Fruit fly (Drosophila melanogaster) whole organism, adult: ENCODE results near the gene CG14238.

Experiments
- CG14711 ChIP-seq: fragments of 200-800 bp; sonication (Bioruptor generic); optimal IDR thresholded peaks from 2 replicates; lab custom pipeline; 2018; ENCODE audit warnings: missing biosample characterization, mild to moderate bottlenecking, missing genetic modification characterization, moderate library complexity
- CG1620 ChIP-seq: fragments of 200-800 bp; sonication (Bioruptor generic); optimal IDR thresholded peaks from 2 replicates; lab custom pipeline; 2016; ENCODE audit warnings: missing biosample characterization, missing genetic modification characterization
- CG5204 ChIP-seq: fragments of 200-800 bp; sonication (Bioruptor generic); optimal IDR thresholded peaks from 2 replicates; lab custom pipeline; 2016; ENCODE audit warnings: missing biosample characterization, missing genetic modification characterization
- CG7045 ChIP-seq: fragments of 200-800 bp; sonication (Bioruptor generic); optimal IDR thresholded peaks from 2 replicates; lab custom pipeline; 2017; ENCODE audit warnings: missing biosample characterization, mild to moderate bottlenecking, missing genetic modification characterization
- kay ChIP-seq: fragments of 200-800 bp; sonication (Bioruptor generic); peaks from one replicate; lab custom pipeline; 2016; ENCODE audit warnings: missing biosample characterization, missing genetic modification characterization, borderline replicate concordance
- toe ChIP-seq: fragments of 200-800 bp; sonication (Bioruptor generic); optimal IDR thresholded peaks from 2 replicates; lab custom pipeline; 2016; ENCODE audit warnings: missing biosample characterization, missing genetic modification characterization

DNA sequence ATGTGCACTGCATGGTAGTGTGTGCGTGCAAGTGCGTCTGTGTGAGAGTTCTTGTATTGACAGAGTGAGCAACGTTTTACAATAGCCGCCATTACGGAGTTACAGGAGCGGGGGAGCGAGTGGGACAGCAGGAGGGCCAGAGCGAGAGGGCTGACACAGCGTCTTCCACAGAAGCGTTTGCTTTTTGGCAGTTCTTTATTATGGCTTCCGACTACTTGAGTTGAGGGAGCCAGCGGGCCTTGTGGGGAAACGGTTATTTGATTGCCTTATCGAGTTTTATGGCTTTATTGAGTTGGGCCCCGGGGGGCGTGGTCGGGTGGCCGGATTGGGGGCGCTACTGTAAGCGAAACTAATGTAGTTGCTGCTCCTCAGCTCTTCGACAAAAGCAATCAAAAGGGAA lies 45.3 kb downstream of the CG14238 start:
- TF ChIP-seq CG14711 (tag; lab: Kevin White, UChicago): no peak
- no peak for TF ChIP-seq CG1620 (GFP tag; lab: Kevin White, UChicago)
- no peak for TF ChIP-seq kay
- no peak for TF ChIP-seq CG7045 (GFP tag; lab: Kevin White, UChicago)
- no peak for TF ChIP-seq toe (GFP tag; lab: Kevin White, UChicago)
- no peak for TF ChIP-seq CG5204 (GFP tag; lab: Kevin White, UChicago)
